Worm (Caenorhabditis elegans) whole organism, L3 larva: Measurements from ENCODE around the gene ttbk-4.

Experiments used
- R02D3.7 ChIP-seq: fragments of 150-350 bp; optimal IDR thresholded peaks from 2 replicates; lab custom pipeline; 2014; ENCODE audit warnings: missing biosample characterization, missing genetic modification characterization
- ceh-16 ChIP-seq: sonication (generic microtip); optimal IDR thresholded peaks from 2 replicates; lab custom pipeline; 2017; ENCODE audit warnings: missing biosample characterization, missing genetic modification characterization
- daf-12 ChIP-seq: fragments of 150-350 bp; optimal IDR thresholded peaks from 2 replicates; lab custom pipeline; 2014; ENCODE audit warnings: missing biosample characterization, missing genetic modification reagents, missing genetic modification characterization
- lin-15B ChIP-seq: fragments of 150-350 bp; optimal IDR thresholded peaks from 2 replicates; lab custom pipeline; 2014; ENCODE audit warnings: missing biosample characterization, missing genetic modification characterization
- lin-39 ChIP-seq: fragments of 150-350 bp; optimal IDR thresholded peaks from 2 replicates; lab custom pipeline; 2018; ENCODE audit warnings: missing biosample characterization, missing genetic modification reagents, missing genetic modification characterization
- lsy-12 ChIP-seq: sonication (generic microtip); optimal IDR thresholded peaks from 2 replicates; lab custom pipeline; 2016; ENCODE audit warnings: mild to moderate bottlenecking, missing genetic modification characterization, missing compliant biosample characterization
- nhr-12 ChIP-seq: fragments of 150-350 bp; optimal IDR thresholded peaks from 2 replicates; lab custom pipeline; 2014; ENCODE audit warnings: missing biosample characterization, missing genetic modification characterization
- nhr-25 ChIP-seq: sonication (generic microtip); optimal IDR thresholded peaks from 2 replicates; lab custom pipeline; 2017; ENCODE audit warnings: missing biosample characterization, missing genetic modification characterization
- nhr-28 ChIP-seq: fragments of 150-350 bp; optimal IDR thresholded peaks from 2 replicates; lab custom pipeline; 2014; ENCODE audit warnings: missing biosample characterization, missing genetic modification characterization
- nhr-76 ChIP-seq: fragments of 150-350 bp; sonication (generic microtip); optimal IDR thresholded peaks from 5 replicates; lab custom pipeline; 2014; ENCODE audit warnings: missing biosample characterization, missing genetic modification characterization
- nhr-77 ChIP-seq: fragments of 150-350 bp; optimal IDR thresholded peaks from 2 replicates; lab custom pipeline; 2014; ENCODE audit warnings: missing biosample characterization, missing genetic modification characterization
- tbx-2 ChIP-seq: sonication (generic microtip); optimal IDR thresholded peaks from 2 replicates; lab custom pipeline; 2016; ENCODE audit warnings: mild to moderate bottlenecking, missing genetic modification characterization, missing compliant biosample characterization
- unc-62 ChIP-seq: fragments of 150-350 bp; sonication (generic microtip); optimal IDR thresholded peaks from 4 replicates; lab custom pipeline; 2014; ENCODE audit warnings: missing biosample characterization, missing genetic modification reagents, missing genetic modification characterization

DNA sequence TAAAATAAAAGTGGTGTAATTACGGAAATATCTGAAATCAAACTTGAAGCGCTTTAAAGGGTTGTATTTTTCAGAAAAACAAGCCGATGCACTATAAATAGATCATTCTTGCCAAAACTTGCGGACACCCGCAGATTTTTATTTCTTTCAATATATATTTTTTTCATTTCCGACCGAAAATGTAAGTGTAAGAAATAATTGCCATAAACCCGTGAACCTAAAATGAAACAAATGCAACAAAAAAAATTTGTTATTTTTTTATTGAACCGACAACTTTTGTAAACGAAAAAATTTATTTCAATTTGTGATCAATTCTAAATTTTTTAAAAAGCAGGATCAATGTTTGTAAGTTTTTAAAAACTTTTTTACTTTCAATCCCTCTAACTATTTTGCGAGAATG, 5.9 kb upstream of the ttbk-4 start, which contains the start of gene W01B6.6:
- TF ChIP-seq nhr-76 (no peak), unc-62 (GFP tag; lab: Kevin White, UChicago) (no peak), tbx-2 (tag; lab: Kevin White, UChicago) (no peak), lin-15B (tag; lab: Kevin White, UChicago) (no peak), daf-12 (tag; lab: Kevin White, UChicago) (no peak), lin-39 (tag; lab: Kevin White, UChicago) (no peak), nhr-77 (no peak), nhr-28 (tag; lab: Kevin White, UChicago) (no peak), ceh-16 (tag; lab: Kevin White, UChicago) (no peak), nhr-12 (tag; lab: Kevin White, UChicago) (no peak), R02D3.7 (no peak), nhr-25 (tag; lab: Kevin White, UChicago) (no peak), lsy-12 (no peak)
